Worm (Caenorhabditis elegans) whole organism, young adult: ENCODE measurements around the gene C24H12.4.

Experiments used
- B0019.2 ChIP-seq: fragments of 200-800 bp; sonication (Bioruptor generic); conservative IDR thresholded peaks from 2 replicates; pipeline ENCODE4 v1.3.6; 2022; ENCODE audit warnings: missing genetic modification reagents, missing genetic modification characterization, missing compliant biosample characterization
- B0035.1 ChIP-seq: sonication (generic microtip); optimal IDR thresholded peaks from 2 replicates; lab custom pipeline; 2016; ENCODE audit warnings: missing genetic modification characterization, mild to moderate bottlenecking, missing compliant biosample characterization, missing genotype, missing genetic modification reagents
- F10E7.11 ChIP-seq: sonication (generic microtip); optimal IDR thresholded peaks from 2 replicates; lab custom pipeline; 2017; ENCODE audit warnings: mild to moderate bottlenecking, missing genetic modification characterization, moderate library complexity, missing compliant biosample characterization
- F23B12.7 ChIP-seq: sonication (generic microtip); optimal IDR thresholded peaks from 2 replicates; lab custom pipeline; 2017; ENCODE audit warnings: missing genetic modification characterization, mild to moderate bottlenecking, missing compliant biosample characterization, antibody characterized with exemption, moderate library complexity; ENCODE audit not compliant: insufficient read depth
- F39B2.1 ChIP-seq: fragments of 200-800 bp; sonication (Bioruptor generic); IDR thresholded peaks from 2 replicates; pipeline ENCODE4 v1.3.6; 2022; ENCODE audit warnings: missing genetic modification reagents, missing genetic modification characterization, missing compliant biosample characterization
- F55B11.4 ChIP-seq: sonication (generic microtip); optimal IDR thresholded peaks from 2 replicates; lab custom pipeline; 2016; ENCODE audit warnings: missing compliant biosample characterization, missing genetic modification characterization, borderline replicate concordance; ENCODE audit not compliant: insufficient read depth
- F57A8.1 ChIP-seq: fragments of 200-800 bp; sonication (Bioruptor generic); optimal IDR thresholded peaks from 2 replicates; lab custom pipeline; 2018; ENCODE audit warnings: mild to moderate bottlenecking, missing genetic modification characterization, moderate library complexity, missing compliant biosample characterization
- K11D2.4 ChIP-seq: fragments of 200-800 bp; sonication (Bioruptor generic); IDR thresholded peaks from 2 replicates; pipeline ENCODE4 v1.3.6; 2022; ENCODE audit warnings: missing genetic modification reagents, missing genetic modification characterization, missing compliant biosample characterization
- K12H6.12 ChIP-seq: fragments of 200-800 bp; sonication (Bioruptor generic); optimal IDR thresholded peaks from 2 replicates; lab custom pipeline; 2018; ENCODE audit warnings: mild to moderate bottlenecking, missing genetic modification characterization, missing compliant biosample characterization
- T07F8.4 ChIP-seq: sonication (generic microtip); optimal IDR thresholded peaks from 2 replicates; lab custom pipeline; 2016; ENCODE audit warnings: mild to moderate bottlenecking, missing genetic modification characterization, moderate library complexity, missing compliant biosample characterization
- Y53G8AR.9 ChIP-seq: fragments of 200-800 bp; sonication (Bioruptor generic); conservative IDR thresholded peaks from 2 replicates; pipeline ENCODE4 v1.3.6; 2022; ENCODE audit warnings: missing genetic modification reagents, missing genetic modification characterization, missing compliant biosample characterization
- Y56A3A.18 ChIP-seq: fragments of 200-800 bp; sonication (Bioruptor generic); IDR thresholded peaks from 2 replicates; pipeline ENCODE4 v1.3.6; 2022; ENCODE audit warnings: missing genetic modification reagents, missing genetic modification characterization, missing compliant biosample characterization
- Y79H2A.3 ChIP-seq: fragments of 200-800 bp; sonication (Bioruptor generic); conservative IDR thresholded peaks from 2 replicates; pipeline ENCODE4 v1.3.6; 2022; ENCODE audit warnings: missing genetic modification reagents, missing genetic modification characterization, missing compliant biosample characterization
- akir-1 ChIP-seq: fragments of 200-800 bp; sonication (Bioruptor generic); optimal IDR thresholded peaks from 2 replicates; lab custom pipeline; 2018; ENCODE audit warnings: mild to moderate bottlenecking, missing genetic modification characterization, moderate library complexity, missing compliant biosample characterization
- aptf-3 ChIP-seq: fragments of 200-800 bp; sonication (Bioruptor generic); IDR thresholded peaks from 2 replicates; pipeline ENCODE4 v1.3.6; 2022; ENCODE audit warnings: missing genetic modification characterization, missing compliant biosample characterization
- atf-7 ChIP-seq: sonication (generic microtip); optimal IDR thresholded peaks from 2 replicates; lab custom pipeline; 2017; ENCODE audit warnings: mild to moderate bottlenecking, missing genetic modification characterization, missing compliant biosample characterization
- bed-2 ChIP-seq: fragments of 200-800 bp; sonication (Bioruptor generic); IDR thresholded peaks from 2 replicates; pipeline ENCODE4 v1.3.6; 2022; ENCODE audit warnings: missing genetic modification reagents, missing genetic modification characterization, missing compliant biosample characterization
- cebp-1 ChIP-seq, 2 experiments: fragments of 200-800 bp in 1 of 2; sonication (Bioruptor generic) in 1 of 2; sonication (generic microtip) in 1 of 2; IDR thresholded peaks in 1 of 2; optimal IDR thresholded peaks in 1 of 2; 2 replicates each; pipeline versions ENCODE4 v1.3.6 to Lab custom; 2017 to 2022; ENCODE audit warnings: missing compliant biosample characterization in 2 of 2, missing genetic modification characterization in 2 of 2, mild to moderate bottlenecking in 1 of 2, missing genetic modification reagents in 1 of 2, moderate library complexity in 1 of 2
- ceh-27 ChIP-seq: fragments of 200-800 bp; sonication (Bioruptor generic); optimal IDR thresholded peaks from 2 replicates; lab custom pipeline; 2018; ENCODE audit warnings: mild to moderate bottlenecking, missing genetic modification characterization, moderate library complexity, missing compliant biosample characterization
- ceh-58 ChIP-seq: fragments of 200-800 bp; sonication (Bioruptor generic); IDR thresholded peaks from 2 replicates; pipeline ENCODE4 v1.3.6; 2022; ENCODE audit warnings: missing genetic modification characterization, missing compliant biosample characterization
- dpl-1 ChIP-seq: fragments of 150-350 bp; optimal IDR thresholded peaks from 2 replicates; lab custom pipeline; 2014; ENCODE audit warnings: missing biosample characterization, missing genetic modification reagents, missing genetic modification characterization
- efl-1 ChIP-seq: fragments of 150-350 bp; optimal IDR thresholded peaks from 2 replicates; lab custom pipeline; 2014; ENCODE audit warnings: missing biosample characterization, missing genetic modification reagents, missing genetic modification characterization
- ekl-4 ChIP-seq: fragments of 200-800 bp; sonication (Bioruptor generic); IDR thresholded peaks from 2 replicates; pipeline ENCODE4 v1.3.6; 2022; ENCODE audit warnings: missing genetic modification reagents, missing genetic modification characterization, missing compliant biosample characterization
- ets-4 ChIP-seq: fragments of 200-800 bp; sonication (Bioruptor generic); optimal IDR thresholded peaks from 2 replicates; lab custom pipeline; 2018; ENCODE audit warnings: mild to moderate bottlenecking, missing genetic modification characterization, missing compliant biosample characterization
- gei-17 ChIP-seq: fragments of 200-800 bp; sonication (Bioruptor generic); optimal IDR thresholded peaks from 2 replicates; lab custom pipeline; 2018; ENCODE audit warnings: mild to moderate bottlenecking, missing genetic modification characterization, missing compliant biosample characterization
- madf-10 ChIP-seq: sonication (generic microtip); optimal IDR thresholded peaks from 2 replicates; lab custom pipeline; 2016; ENCODE audit warnings: mild to moderate bottlenecking, missing genetic modification characterization, missing compliant biosample characterization
- madf-3 ChIP-seq: fragments of 200-800 bp; sonication (Bioruptor generic); IDR thresholded peaks from 2 replicates; pipeline ENCODE4 v1.3.6; 2022; ENCODE audit warnings: missing genetic modification reagents, missing genetic modification characterization, missing compliant biosample characterization
- madf-8 ChIP-seq: fragments of 200-800 bp; sonication (Bioruptor generic); conservative IDR thresholded peaks from 2 replicates; pipeline ENCODE4 v1.3.6; 2022; ENCODE audit warnings: missing genetic modification reagents, missing genetic modification characterization, missing compliant biosample characterization
- mes-4 ChIP-seq: sonication (generic microtip); optimal IDR thresholded peaks from 2 replicates; lab custom pipeline; 2016; ENCODE audit warnings: missing genotype, missing genetic modification characterization, missing compliant biosample characterization
- nfya-2 ChIP-seq: fragments of 200-800 bp; sonication (Bioruptor generic); IDR thresholded peaks from 2 replicates; pipeline ENCODE4 v1.3.6; 2022; ENCODE audit warnings: missing genetic modification reagents, missing genetic modification characterization, missing compliant biosample characterization
- pha-4 ChIP-seq: fragments of 150-350 bp; sonication (generic microtip); optimal IDR thresholded peaks from 2 replicates; lab custom pipeline; 2014; ENCODE audit warnings: missing biosample characterization, missing genetic modification reagents, missing genetic modification characterization
- rcor-1 ChIP-seq: fragments of 200-800 bp; sonication (Bioruptor generic); IDR thresholded peaks from 2 replicates; pipeline ENCODE4 v1.3.6; 2022; ENCODE audit warnings: missing genetic modification reagents, missing genetic modification characterization, missing compliant biosample characterization
- repo-1 ChIP-seq: sonication (generic microtip); optimal IDR thresholded peaks from 2 replicates; lab custom pipeline; 2017; ENCODE audit warnings: mild to moderate bottlenecking, missing genetic modification characterization, missing compliant biosample characterization
- snpc-1.1 ChIP-seq: sonication (generic microtip); optimal IDR thresholded peaks from 2 replicates; lab custom pipeline; 2017; ENCODE audit warnings: missing genetic modification characterization, mild to moderate bottlenecking, missing compliant biosample characterization, antibody characterized with exemption, moderate library complexity, missing genotype, missing genetic modification reagents; ENCODE audit not compliant: insufficient read depth
- snpc-1.3 ChIP-seq: sonication (generic microtip); optimal IDR thresholded peaks from 2 replicates; lab custom pipeline; 2017; ENCODE audit warnings: missing genetic modification characterization, mild to moderate bottlenecking, missing compliant biosample characterization, antibody characterized with exemption, moderate library complexity, missing genotype, missing genetic modification reagents; ENCODE audit not compliant: insufficient read depth
- tlf-1 ChIP-seq: fragments of 200-800 bp; sonication (Bioruptor generic); optimal IDR thresholded peaks from 2 replicates; lab custom pipeline; 2018; ENCODE audit warnings: mild to moderate bottlenecking, missing genetic modification characterization, missing compliant biosample characterization
- unc-130 ChIP-seq: sonication (generic microtip); optimal IDR thresholded peaks from 2 replicates; lab custom pipeline; 2016; ENCODE audit warnings: missing genetic modification reagents, missing genetic modification characterization, missing compliant biosample characterization
- xnd-1 ChIP-seq: sonication (generic microtip); optimal IDR thresholded peaks from 2 replicates; lab custom pipeline; 2016; ENCODE audit warnings: missing genotype, missing genetic modification reagents, missing genetic modification characterization, missing compliant biosample characterization

Gene C24H12.4

ce11 chrII:370394-370793 lies 40.6 kb upstream of the C24H12.4 start:
- TF ChIP-seq Y56A3A.18 (GFP tag; lab: Robert Waterston, UW) = no peak
- no peak for TF ChIP-seq mes-4 (tag; lab: Kevin White, UChicago)
- TF ChIP-seq ekl-4 (GFP tag; lab: Robert Waterston, UW) = no peak
- TF ChIP-seq snpc-1.3 (tag; lab: Kevin White, UChicago) = no peak
- no peak for TF ChIP-seq unc-130 (GFP tag; lab: Kevin White, UChicago)
- no peak for TF ChIP-seq aptf-3
- no peak for TF ChIP-seq nfya-2
- TF ChIP-seq ets-4 (GFP tag; lab: Kevin White, UChicago) = no peak
- no peak for TF ChIP-seq snpc-1.1 (tag; lab: Kevin White, UChicago)
- TF ChIP-seq madf-3 (GFP tag; lab: Robert Waterston, UW) = no peak
- TF ChIP-seq tlf-1 (GFP tag; lab: Kevin White, UChicago) = no peak
- no peak for TF ChIP-seq akir-1 (GFP tag; lab: Kevin White, UChicago)
- TF ChIP-seq dpl-1 (GFP tag; lab: Kevin White, UChicago) = no peak
- TF ChIP-seq repo-1 (tag; lab: Kevin White, UChicago) = no peak
- no peak for TF ChIP-seq madf-10
- no peak for TF ChIP-seq K12H6.12
- no peak for TF ChIP-seq pha-4 (tag; lab: Kevin White, UChicago)

DNA sequence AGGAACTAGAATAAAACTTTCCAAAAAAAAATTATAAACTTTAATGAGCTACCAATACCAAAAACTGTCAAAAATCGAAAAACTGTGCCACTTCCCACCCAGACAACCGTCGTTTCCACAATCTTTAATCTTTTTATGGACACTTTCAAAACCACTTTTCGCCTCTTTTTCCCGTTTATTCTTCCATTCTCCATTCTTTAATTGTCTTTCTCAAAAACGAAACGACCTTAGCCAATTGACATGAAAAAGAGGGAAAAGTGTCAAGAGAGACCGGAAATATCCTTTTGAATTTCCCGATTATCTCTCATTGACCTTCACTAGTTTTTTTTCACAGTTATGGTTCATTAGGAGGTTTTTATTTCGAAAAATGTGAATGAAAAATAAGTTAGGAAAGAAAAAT lies 39.5 kb upstream of the C24H12.4 start:
- TF ChIP-seq madf-8 (no peak), F57A8.1 (GFP tag; lab: Kevin White, UChicago) (no peak), B0019.2 (no peak), K11D2.4 (no peak)

ce11 chrII:372235-372634 lies 38.8 kb upstream of the C24H12.4 start:
- no peak for TF ChIP-seq efl-1
- no peak for TF ChIP-seq F39B2.1 (GFP tag; lab: Robert Waterston, UW)
- no peak for TF ChIP-seq rcor-1
- TF ChIP-seq, all 124 proteins: peak for 0

DNA sequence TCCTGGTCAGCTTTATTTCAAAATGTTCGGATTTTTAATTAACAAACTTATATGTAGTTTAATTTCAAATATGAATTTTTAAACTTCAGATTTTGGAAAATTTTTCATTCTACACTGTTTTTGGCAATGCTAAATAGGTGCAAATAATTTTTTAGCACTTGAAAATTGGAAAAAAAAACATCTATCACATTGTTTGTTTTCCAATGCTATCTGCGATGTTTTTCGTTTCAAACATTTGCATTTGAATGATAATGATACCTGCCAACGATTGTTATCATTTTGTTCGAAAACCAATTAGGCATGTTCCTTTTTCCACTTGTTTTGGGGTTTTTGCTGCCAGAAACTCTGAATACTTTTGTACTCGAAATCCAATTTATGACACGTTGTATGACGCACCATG lies 36.1 kb upstream of the C24H12.4 start, which contains the start of gene C03H5.4:
Gene C03H5.4 (plus strand): TSS at position 301 of the 400 bp plus-strand sequence.
- TF ChIP-seq ets-4 (GFP tag; lab: Kevin White, UChicago) = no peak
- TF ChIP-seq snpc-1.3 (tag; lab: Kevin White, UChicago) = no peak
- TF ChIP-seq F23B12.7 (tag; lab: Kevin White, UChicago) = no peak
- TF ChIP-seq tlf-1 (GFP tag; lab: Kevin White, UChicago) = no peak
- TF ChIP-seq F10E7.11 (tag; lab: Kevin White, UChicago) = no peak
- no peak for TF ChIP-seq F55B11.4 (tag; lab: Kevin White, UChicago)
- TF ChIP-seq bed-2 (GFP tag; lab: Robert Waterston, UW) = no peak
- no peak for TF ChIP-seq madf-10
- TF ChIP-seq cebp-1 (GFP tag; IDR thresholded peaks at IDR 0.05; lab: Robert Waterston, UW) = no peak
- no peak for TF ChIP-seq cebp-1 (tag; optimal IDR thresholded peaks at IDR 0.05; lab: Kevin White, UChicago)
- TF ChIP-seq xnd-1 (tag; lab: Kevin White, UChicago) = no peak

DNA sequence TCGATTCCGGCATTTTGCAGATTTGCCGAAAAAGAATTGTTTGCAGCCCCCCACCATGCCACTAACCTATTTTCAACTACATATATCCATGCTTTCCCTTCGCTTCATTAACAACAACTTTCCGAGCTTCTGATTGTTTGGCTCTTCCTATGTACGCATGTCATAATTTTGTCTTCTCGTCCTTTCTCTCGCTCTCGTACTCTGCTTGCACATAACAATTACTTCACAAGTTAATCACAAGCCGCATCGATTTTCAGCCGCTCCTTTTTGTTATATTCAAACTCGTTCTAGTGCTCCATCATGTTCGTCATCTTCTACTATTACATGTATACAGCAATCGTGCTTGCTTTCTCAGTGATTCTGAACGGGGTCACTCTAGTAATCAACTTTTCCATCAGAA lies 32.7 kb upstream of the C24H12.4 start, which contains the start of gene C03H5.9:
Gene C03H5.9 (plus strand): TSS at position 301 of the 400 bp plus-strand sequence.
- TF ChIP-seq T07F8.4 = no peak
- no peak for TF ChIP-seq ceh-58 (GFP tag; lab: Robert Waterston, UW)
- no peak for TF ChIP-seq K12H6.12
- no peak for TF ChIP-seq gei-17
- TF ChIP-seq atf-7 (tag; lab: Kevin White, UChicago) = no peak
- no peak for TF ChIP-seq B0035.1 (tag; lab: Kevin White, UChicago)
- no peak for TF ChIP-seq ceh-27 (GFP tag; lab: Kevin White, UChicago)
- no peak for TF ChIP-seq Y79H2A.3 (GFP tag; lab: Robert Waterston, UW)
- TF ChIP-seq Y53G8AR.9 (GFP tag; lab: Robert Waterston, UW) = no peak
